Worm (Caenorhabditis elegans) whole organism, midembryonic: ENCODE results near the gene ZK688.9.

Experiments used
- T22C8.4 ChIP-seq: fragments of 200-800 bp; sonication (Bioruptor generic); IDR thresholded peaks from 2 replicates; pipeline ENCODE4 v1.3.6; 2022; ENCODE audit warnings: missing genetic modification characterization, missing compliant biosample characterization
- cog-1 ChIP-seq: sonication (generic microtip); optimal IDR thresholded peaks from 2 replicates; lab custom pipeline; 2016; ENCODE audit warnings: missing genetic modification characterization, missing compliant biosample characterization
- flt-1 ChIP-seq: fragments of 200-800 bp; sonication (Bioruptor generic); IDR thresholded peaks from 2 replicates; pipeline ENCODE4 v1.3.6; 2022; ENCODE audit warnings: missing genetic modification characterization, missing compliant biosample characterization
- klf-2 ChIP-seq: fragments of 200-800 bp; sonication (Bioruptor generic); conservative IDR thresholded peaks from 2 replicates; pipeline ENCODE4 v1.3.6; 2022; ENCODE audit warnings: missing genetic modification reagents, missing genetic modification characterization, missing compliant biosample characterization
- ref-1 ChIP-seq: fragments of 200-800 bp; sonication (Bioruptor generic); conservative IDR thresholded peaks from 2 replicates; pipeline ENCODE4 v1.3.6; 2022; ENCODE audit warnings: missing genetic modification reagents, missing genetic modification characterization, missing compliant biosample characterization
- tab-1 ChIP-seq: fragments of 200-800 bp; sonication (Bioruptor generic); IDR thresholded peaks from 2 replicates; pipeline ENCODE4 v1.3.6; 2022; ENCODE audit warnings: missing genetic modification characterization, missing compliant biosample characterization
- ztf-23 ChIP-seq: fragments of 200-800 bp; sonication (Bioruptor generic); IDR thresholded peaks from 2 replicates; pipeline ENCODE4 v1.3.6; 2022; ENCODE audit warnings: missing genetic modification reagents, missing genetic modification characterization, missing compliant biosample characterization
- ztf-29 ChIP-seq: fragments of 200-800 bp; sonication (Bioruptor generic); IDR thresholded peaks from 2 replicates; pipeline ENCODE4 v1.3.6; 2022; ENCODE audit warnings: missing genetic modification reagents, missing genetic modification characterization, missing compliant biosample characterization

- TF ChIP-seq ref-1 (no peak), T22C8.4 (no peak), ztf-29 (GFP tag; lab: Robert Waterston, UW) (no peak), flt-1 (GFP tag; lab: Robert Waterston, UW) (no peak), klf-2 (GFP tag; lab: Robert Waterston, UW) (no peak), ztf-23 (no peak), tab-1 (GFP tag; lab: Robert Waterston, UW) (no peak), cog-1 (no peak)
Measured at ce11 chrIII:7900733-7901132, 17.9 kb upstream of the ZK688.9 start, which contains the start of gene best-24.
